Fruit fly (Drosophila melanogaster): ENCODE results near the gene lft.
A peak's percentile ranks its signal among the peaks of the same experiment; 100 is the strongest.

lft gene

DNA sequence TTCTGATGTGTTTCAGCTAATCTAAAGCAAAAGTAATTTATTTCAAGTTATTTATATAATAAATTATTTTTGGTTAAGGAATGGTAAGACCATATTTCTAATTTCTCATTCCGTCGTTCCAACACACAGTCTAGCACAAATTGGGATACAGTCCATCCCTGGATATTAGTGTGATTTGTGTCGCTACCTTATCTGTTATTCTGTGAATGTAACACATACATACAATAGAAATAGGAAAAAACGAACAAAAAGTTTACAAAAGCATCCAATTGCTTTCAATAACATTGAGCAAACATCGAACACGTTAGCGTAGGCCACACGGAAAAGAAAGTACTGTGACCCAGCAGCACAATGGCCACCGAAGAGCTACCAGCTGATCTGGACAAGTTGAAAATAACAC lies 2.3 kb downstream of the lft start, which contains the start of gene CG5056 (continued):
- no peak for TF ChIP-seq schlank (tag; optimal IDR thresholded peaks at IDR 0.05)
- no peak for TF ChIP-seq Blimp-1 (GFP tag; optimal IDR thresholded peaks at IDR 0.05)
- no peak for TF ChIP-seq CG18764 (GFP tag; optimal IDR thresholded peaks at IDR 0.05)
- TF ChIP-seq org-1 (GFP tag; optimal IDR thresholded peaks at IDR 0.05) = no peak
- no peak for TF ChIP-seq Meics (GFP tag; optimal IDR thresholded peaks at IDR 0.05)
- TF ChIP-seq CG11456 (GFP tag; IDR thresholded peaks at IDR 0.05) = no peak
- TF ChIP-seq Stat92E (GFP tag; optimal IDR thresholded peaks at IDR 0.05) = peak in 1 of 3 experiments; percentile 77
- TF ChIP-seq CG15601 (tag; optimal IDR thresholded peaks at IDR 0.05) = no peak
- no peak for TF ChIP-seq CG11560 (tag; IDR thresholded peaks at IDR 0.05)
- no peak for TF ChIP-seq Fer2 (tag; optimal IDR thresholded peaks at IDR 0.05)
- no peak for TF ChIP-seq CG15011 (GFP tag; optimal IDR thresholded peaks at IDR 0.05)
- no peak for TF ChIP-seq CG2120 (GFP tag; optimal IDR thresholded peaks at IDR 0.05)
- no peak for TF ChIP-seq mam (GFP tag; optimal IDR thresholded peaks at IDR 0.05)
- TF ChIP-seq CG1024 (GFP tag; IDR thresholded peaks at IDR 0.05) = peak; percentile 93
- no peak for TF ChIP-seq hbn (GFP tag; IDR thresholded peaks at IDR 0.05; ENCODE audit: partially characterized antibody)
- no peak for TF ChIP-seq CG10321 (GFP tag; IDR thresholded peaks at IDR 0.05)
- no peak for TF ChIP-seq CG10366 (GFP tag; IDR thresholded peaks at IDR 0.05)
- TF ChIP-seq Tbp (GFP tag; optimal IDR thresholded peaks at IDR 0.05) = no peak
- TF ChIP-seq CG1529 (GFP tag; optimal IDR thresholded peaks at IDR 0.05) = no peak
- no peak for TF ChIP-seq NC2β (GFP tag; optimal IDR thresholded peaks at IDR 0.05)
- no peak for TF ChIP-seq CG6272 (GFP tag; IDR thresholded peaks at IDR 0.05)
- TF ChIP-seq Lhr (GFP tag; optimal IDR thresholded peaks at IDR 0.05) = peak; percentile 54
- TF ChIP-seq gcm (GFP tag; optimal IDR thresholded peaks at IDR 0.05) = no peak
- TF ChIP-seq CG11093 (GFP tag; IDR thresholded peaks at IDR 0.05) = no peak
- no peak for TF ChIP-seq CG13296 (GFP tag; optimal IDR thresholded peaks at IDR 0.05)
- TF ChIP-seq CG16863 (GFP tag; optimal IDR thresholded peaks at IDR 0.05) = no peak
- TF ChIP-seq nerfin-1 (tag; optimal IDR thresholded peaks at IDR 0.05) = peak; percentile 12
- TF ChIP-seq Nf-YA (GFP tag; IDR thresholded peaks at IDR 0.05) = no peak
- TF ChIP-seq lab (GFP tag; optimal IDR thresholded peaks at IDR 0.05) = no peak
- peak; percentile 83 for TF ChIP-seq CG17802 (tag; optimal IDR thresholded peaks at IDR 0.05)
- no peak for TF ChIP-seq CG30431 (GFP tag; optimal IDR thresholded peaks at IDR 0.05)
- no peak for TF ChIP-seq CG3407 (GFP tag; optimal IDR thresholded peaks at IDR 0.05)
- TF ChIP-seq ato (GFP tag; IDR thresholded peaks at IDR 0.05; ENCODE audit: partially characterized antibody) = no peak
- no peak for TF ChIP-seq stc (GFP tag; IDR thresholded peaks at IDR 0.05)
- TF ChIP-seq en (GFP tag; optimal IDR thresholded peaks at IDR 0.05) = no peak
- no peak for TF ChIP-seq CG11696 (GFP tag; IDR thresholded peaks at IDR 0.05)
- no peak for TF ChIP-seq Dip3 (GFP tag; optimal IDR thresholded peaks at IDR 0.05)
- no peak for TF ChIP-seq pum (GFP tag; optimal IDR thresholded peaks at IDR 0.05)
- TF ChIP-seq ftz-f1 (GFP tag; optimal IDR thresholded peaks at IDR 0.05) = no peak
- TF ChIP-seq CG2202 (tag; optimal IDR thresholded peaks at IDR 0.05) = no peak
- no peak for TF ChIP-seq CG8281 (tag; optimal IDR thresholded peaks at IDR 0.05)
- TF ChIP-seq Dbx (GFP tag; IDR thresholded peaks at IDR 0.05) = no peak
- no peak for TF ChIP-seq Fer3 (tag; optimal IDR thresholded peaks at IDR 0.05)
- TF ChIP-seq nom (GFP tag; optimal IDR thresholded peaks at IDR 0.05) = peak; percentile 44
- no peak for TF ChIP-seq Dfd (GFP tag; optimal IDR thresholded peaks at IDR 0.05)
- TF ChIP-seq CG7839 (tag; optimal IDR thresholded peaks at IDR 0.05) = no peak
- TF ChIP-seq CG4282 (GFP tag; optimal IDR thresholded peaks at IDR 0.05) = no peak
- TF ChIP-seq Lpt (GFP tag; optimal IDR thresholded peaks at IDR 0.05) = no peak
- 0 out of 2 replicates have a peak, but pooled peaks have one; percentile 39 for TF ChIP-seq CG13287 (GFP tag; IDR thresholded peaks at IDR 0.05; ENCODE audit: partially characterized antibody)
- no peak for TF ChIP-seq peb (GFP tag; IDR thresholded peaks at IDR 0.05)
- no peak for TF ChIP-seq CG10979 (tag; optimal IDR thresholded peaks at IDR 0.05)
- TF ChIP-seq CG7745 (tag; optimal IDR thresholded peaks at IDR 0.05) = no peak

Measured in whole organism, embryonic.